Fruit fly (Drosophila melanogaster) whole organism, embryonic: ENCODE data around the gene Naa80.

ENCODE experiments used
- Adf1 ChIP-seq: fragments of 200-800 bp; sonication (Bioruptor generic); IDR thresholded peaks from 2 replicates; pipeline ENCODE4 v1.3.6; 2022; ENCODE audit warnings: missing biosample characterization, missing genetic modification characterization
- CG10321 ChIP-seq: fragments of 200-800 bp; sonication (Bioruptor generic); IDR thresholded peaks from 2 replicates; pipeline ENCODE4 v1.3.6; 2022; ENCODE audit warnings: missing biosample characterization, missing genetic modification characterization
- CG10366 ChIP-seq: fragments of 200-800 bp; sonication (Bioruptor generic); IDR thresholded peaks from 2 replicates; pipeline ENCODE4 v1.3.6; 2022; ENCODE audit warnings: missing biosample characterization, missing genetic modification characterization
- CG10959 ChIP-seq: fragments of 200-800 bp; sonication (Bioruptor generic); IDR thresholded peaks from 2 replicates; pipeline ENCODE4 v1.3.6; 2022; ENCODE audit warnings: missing biosample characterization, missing genetic modification characterization
- CG10979 ChIP-seq: fragments of 200-800 bp; sonication (Bioruptor generic); optimal IDR thresholded peaks from 2 replicates; lab custom pipeline; 2018; ENCODE audit warnings: missing biosample characterization, mild to moderate bottlenecking, missing genetic modification characterization, moderate library complexity
- CG15011 ChIP-seq: fragments of 200-800 bp; sonication (Bioruptor generic); optimal IDR thresholded peaks from 3 replicates; lab custom pipeline; 2018; ENCODE audit warnings: missing biosample characterization, mild to moderate bottlenecking, missing genetic modification characterization
- CG17359 ChIP-seq: fragments of 200-800 bp; sonication (Bioruptor generic); optimal IDR thresholded peaks from 3 replicates; lab custom pipeline; 2018; ENCODE audit warnings: missing biosample characterization, mild to moderate bottlenecking, missing genetic modification characterization, moderate library complexity
- CG17912 ChIP-seq: fragments of 200-800 bp; sonication (Bioruptor generic); optimal IDR thresholded peaks from 2 replicates; lab custom pipeline; 2018; ENCODE audit warnings: missing biosample characterization, mild to moderate bottlenecking, missing genetic modification characterization
- CG1832 ChIP-seq: fragments of 200-800 bp; sonication (Bioruptor generic); optimal IDR thresholded peaks from 2 replicates; lab custom pipeline; 2017; ENCODE audit warnings: missing biosample characterization, mild to moderate bottlenecking, missing genetic modification characterization, inconsistent platforms
- CG18476 ChIP-seq: fragments of 200-800 bp; sonication (Bioruptor generic); optimal IDR thresholded peaks from 2 replicates; lab custom pipeline; 2016; ENCODE audit warnings: missing biosample characterization, mild to moderate bottlenecking, missing genetic modification characterization
- CG18764 ChIP-seq: fragments of 200-800 bp; sonication (Bioruptor generic); optimal IDR thresholded peaks from 3 replicates; lab custom pipeline; 2016; ENCODE audit warnings: missing biosample characterization, missing genetic modification characterization
- CG34422 ChIP-seq: fragments of 200-800 bp; sonication (Bioruptor generic); IDR thresholded peaks from 3 replicates; pipeline ENCODE4 v1.3.6; 2022; ENCODE audit warnings: missing biosample characterization, missing genetic modification characterization
- CG4328 ChIP-seq: fragments of 200-800 bp; sonication (Bioruptor generic); optimal IDR thresholded peaks from 3 replicates; lab custom pipeline; 2017; ENCODE audit warnings: missing biosample characterization, missing genetic modification reagents, missing genetic modification characterization
- CG4707 ChIP-seq: fragments of 200-800 bp; sonication (Bioruptor generic); optimal IDR thresholded peaks from 2 replicates; lab custom pipeline; 2018; ENCODE audit warnings: missing biosample characterization, mild to moderate bottlenecking, missing genetic modification characterization, moderate library complexity
- CG5180 ChIP-seq: fragments of 200-800 bp; sonication (Bioruptor generic); optimal IDR thresholded peaks from 3 replicates; lab custom pipeline; 2017; ENCODE audit warnings: missing biosample characterization, missing genetic modification characterization, mild to moderate bottlenecking, moderate library complexity, missing genetic modification reagents
- CG9817 ChIP-seq: fragments of 200-800 bp; sonication (Bioruptor generic); optimal IDR thresholded peaks from 2 replicates; lab custom pipeline; 2018; ENCODE audit warnings: missing biosample characterization, mild to moderate bottlenecking, missing genetic modification characterization, moderate library complexity
- CHES-1-like ChIP-seq: fragments of 200-800 bp; sonication (Bioruptor generic); optimal IDR thresholded peaks from 2 replicates; lab custom pipeline; 2016; ENCODE audit warnings: missing biosample characterization, missing genetic modification characterization
- CTCF ChIP-seq: fragments of 200-800 bp; sonication (Bioruptor generic); optimal IDR thresholded peaks from 2 replicates; lab custom pipeline; 2017; ENCODE audit warnings: missing biosample characterization, mild to moderate bottlenecking, missing genetic modification characterization, moderate library complexity
- Dip3 ChIP-seq: fragments of 200-800 bp; sonication (Bioruptor generic); optimal IDR thresholded peaks from 3 replicates; lab custom pipeline; 2016; ENCODE audit warnings: missing biosample characterization, missing genetic modification characterization
- Doc3 ChIP-seq: fragments of 200-800 bp; sonication (Bioruptor generic); IDR thresholded peaks from 3 replicates; pipeline ENCODE4 v1.3.6; 2022; ENCODE audit warnings: missing biosample characterization, missing genetic modification characterization; ENCODE audit not compliant: partially characterized antibody
- Fer3 ChIP-seq: fragments of 200-800 bp; sonication (Bioruptor generic); optimal IDR thresholded peaks from 2 replicates; lab custom pipeline; 2018; ENCODE audit warnings: missing biosample characterization, mild to moderate bottlenecking, missing genetic modification characterization, moderate library complexity
- HHEX ChIP-seq: fragments of 200-800 bp; sonication (Bioruptor generic); optimal IDR thresholded peaks from 3 replicates; lab custom pipeline; 2017; ENCODE audit warnings: missing biosample characterization, mild to moderate bottlenecking, missing genetic modification characterization, missing genetic modification reagents
- Hmr ChIP-seq: fragments of 200-800 bp; sonication (Bioruptor generic); optimal IDR thresholded peaks from 3 replicates; lab custom pipeline; 2017; ENCODE audit warnings: mild to moderate bottlenecking, missing biosample characterization, missing genetic modification reagents, missing genetic modification characterization
- Lpt ChIP-seq: fragments of >200 bp; optimal IDR thresholded peaks from 2 replicates; lab custom pipeline; 2018; ENCODE audit warnings: missing biosample characterization, missing genetic modification characterization
- Myb ChIP-seq: fragments of 200-800 bp; sonication (Bioruptor generic); optimal IDR thresholded peaks from 2 replicates; lab custom pipeline; 2016; ENCODE audit warnings: missing biosample characterization, missing genetic modification characterization
- Neu2 ChIP-seq: fragments of 200-800 bp; sonication (Bioruptor generic); optimal IDR thresholded peaks from 3 replicates; lab custom pipeline; 2016; ENCODE audit warnings: missing biosample characterization, missing genetic modification characterization, borderline replicate concordance
- Rfx ChIP-seq: fragments of 200-800 bp; sonication (Bioruptor generic); IDR thresholded peaks from 2 replicates; pipeline ENCODE4 v1.3.6; 2022; ENCODE audit warnings: missing biosample characterization, missing genetic modification characterization
- Vsx1 ChIP-seq: fragments of 200-800 bp; sonication (Bioruptor generic); optimal IDR thresholded peaks from 2 replicates; lab custom pipeline; 2017; ENCODE audit warnings: missing biosample characterization, mild to moderate bottlenecking, missing genetic modification characterization, missing genetic modification reagents
- bab2 ChIP-seq: fragments of 200-800 bp; sonication (Bioruptor generic); optimal IDR thresholded peaks from 2 replicates; lab custom pipeline; 2016; ENCODE audit warnings: missing biosample characterization, missing genetic modification characterization
- chn ChIP-seq: fragments of 200-800 bp; sonication (Bioruptor generic); optimal IDR thresholded peaks from 2 replicates; lab custom pipeline; 2016; ENCODE audit warnings: missing biosample characterization, missing genetic modification characterization
- ci ChIP-seq: fragments of 200-800 bp; sonication (Bioruptor generic); IDR thresholded peaks from 3 replicates; pipeline ENCODE4 v1.3.6; 2022; ENCODE audit warnings: missing biosample characterization, missing genetic modification characterization
- crp ChIP-seq, 2 experiments: fragments of 200-800 bp; sonication (Bioruptor generic); optimal IDR thresholded peaks; 2 replicates in 1 of 2; 3 replicates in 1 of 2; lab custom pipeline; 2017; ENCODE audit warnings: missing biosample characterization in 2 of 2, missing genetic modification characterization in 2 of 2, mild to moderate bottlenecking in 1 of 2, moderate library complexity in 1 of 2
- dm ChIP-seq: fragments of 200-800 bp; sonication (Bioruptor generic); optimal IDR thresholded peaks from 3 replicates; lab custom pipeline; 2016; ENCODE audit warnings: missing biosample characterization, missing genetic modification characterization
- dpn ChIP-seq, 2 experiments: fragments of 200-800 bp; sonication (Bioruptor generic); optimal IDR thresholded peaks; 3 replicates each; lab custom pipeline; 2016; ENCODE audit warnings: missing biosample characterization in 2 of 2, missing genetic modification characterization in 2 of 2
- gcm ChIP-seq: fragments of 200-800 bp; sonication (Bioruptor generic); optimal IDR thresholded peaks from 2 replicates; lab custom pipeline; 2019; ENCODE audit warnings: missing biosample characterization, mild to moderate bottlenecking, missing genetic modification characterization, moderate library complexity
- gcm2 ChIP-seq: fragments of 200-800 bp; sonication (Bioruptor generic); optimal IDR thresholded peaks from 2 replicates; lab custom pipeline; 2016; ENCODE audit warnings: missing biosample characterization, missing genetic modification characterization
- gem ChIP-seq: fragments of 200-800 bp; sonication (Bioruptor generic); optimal IDR thresholded peaks from 2 replicates; lab custom pipeline; 2019; ENCODE audit warnings: missing biosample characterization, mild to moderate bottlenecking, missing genetic modification characterization, moderate library complexity
- gro ChIP-seq: fragments of 200-800 bp; sonication (Bioruptor generic); optimal IDR thresholded peaks from 2 replicates; lab custom pipeline; 2016; ENCODE audit warnings: missing biosample characterization, missing genetic modification characterization
- gsb-n ChIP-seq: fragments of 200-800 bp; sonication (Bioruptor generic); optimal IDR thresholded peaks from 3 replicates; lab custom pipeline; 2018; ENCODE audit warnings: missing biosample characterization, mild to moderate bottlenecking, missing genetic modification characterization
- ken ChIP-seq: fragments of 200-800 bp; sonication (Bioruptor generic); IDR thresholded peaks from 3 replicates; pipeline ENCODE4 v1.3.6; 2022; ENCODE audit warnings: missing biosample characterization, missing genetic modification characterization
- lbe ChIP-seq: fragments of 200-800 bp; sonication (Bioruptor generic); optimal IDR thresholded peaks from 2 replicates; lab custom pipeline; 2016; ENCODE audit warnings: missing biosample characterization, mild to moderate bottlenecking, missing genetic modification characterization
- oc ChIP-seq: fragments of 200-800 bp; sonication (Bioruptor generic); optimal IDR thresholded peaks from 2 replicates; lab custom pipeline; 2018; ENCODE audit warnings: missing biosample characterization, mild to moderate bottlenecking, missing genetic modification characterization, moderate library complexity
- psq ChIP-seq: fragments of 200-800 bp; sonication (Bioruptor generic); optimal IDR thresholded peaks from 2 replicates; lab custom pipeline; 2017; ENCODE audit warnings: missing biosample characterization, missing genetic modification characterization
- sr ChIP-seq: fragments of 200-800 bp; sonication (Bioruptor generic); IDR thresholded peaks from 3 replicates; pipeline ENCODE4 v1.3.6; 2022; ENCODE audit warnings: missing biosample characterization, missing genetic modification characterization
- tgo ChIP-seq: fragments of 200-800 bp; sonication (Bioruptor generic); IDR thresholded peaks from 3 replicates; pipeline ENCODE4 v1.3.6; 2022; ENCODE audit warnings: missing biosample characterization, missing genetic modification characterization
- tin ChIP-seq: fragments of 200-800 bp; sonication (Bioruptor generic); optimal IDR thresholded peaks from 3 replicates; lab custom pipeline; 2016; ENCODE audit warnings: missing biosample characterization, missing genetic modification characterization
- trh ChIP-seq: fragments of 200-800 bp; sonication (Bioruptor generic); optimal IDR thresholded peaks from 2 replicates; lab custom pipeline; 2016; ENCODE audit warnings: missing biosample characterization, missing genetic modification characterization
- ttk ChIP-seq: fragments of 200-800 bp; sonication (Bioruptor generic); IDR thresholded peaks from 2 replicates; pipeline ENCODE4 v2.1.2; 2022; ENCODE audit warnings: missing biosample characterization, missing genetic modification characterization
- unpg ChIP-seq: fragments of 200-800 bp; sonication (Bioruptor generic); optimal IDR thresholded peaks from 3 replicates; lab custom pipeline; 2018; ENCODE audit warnings: missing biosample characterization, mild to moderate bottlenecking, missing genetic modification characterization, moderate library complexity
- wek ChIP-seq: fragments of 200-800 bp; sonication (Bioruptor generic); optimal IDR thresholded peaks from 3 replicates; lab custom pipeline; 2018; ENCODE audit warnings: missing biosample characterization, mild to moderate bottlenecking, missing genetic modification characterization, moderate library complexity

Gene Naa80

DNA sequence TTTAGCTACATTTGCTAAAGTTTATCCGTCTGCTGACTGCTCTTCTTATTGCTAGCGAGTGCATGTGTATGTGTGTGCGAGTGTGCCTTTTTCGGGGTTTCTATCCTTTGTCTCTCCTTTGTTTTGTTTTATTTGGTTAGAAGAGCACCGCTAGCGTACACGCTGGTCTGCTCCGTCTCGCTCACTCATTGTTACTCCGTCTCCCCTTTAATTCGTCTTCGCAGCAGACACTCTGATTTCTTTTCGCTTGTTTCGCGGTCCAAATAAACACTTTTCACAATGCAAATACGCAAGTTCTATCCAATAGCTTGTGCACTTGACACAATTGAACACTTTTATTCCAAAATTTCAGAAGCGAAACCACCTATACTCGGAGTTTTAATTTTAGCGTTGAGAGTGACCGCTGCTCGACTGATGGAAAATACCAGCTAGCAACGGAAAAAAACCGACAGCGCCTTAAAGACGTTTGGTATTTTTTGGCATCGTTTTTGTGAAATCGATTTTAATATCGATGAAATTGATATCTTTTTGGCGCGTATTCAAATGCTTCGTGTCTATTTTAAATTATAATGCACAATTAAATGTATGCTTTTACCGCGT, 41.4 kb downstream of the Naa80 start, which contains the start of gene FBXO11 (continued):
- TF ChIP-seq CG34422 (peak; percentile 79; the same call in 1 of the 3 replicates), tgo (GFP tag; lab: Robert Waterston, UW) (no peak), bab2 (GFP tag; lab: Kevin White, UChicago) (no peak), CHES-1-like (peak; percentile 58), gsb-n (tag; lab: Kevin White, UChicago) (no peak), psq (peak; percentile 100), lbe (GFP tag; lab: Kevin White, UChicago) (no peak), Doc3 (GFP tag; lab: Robert Waterston, UW) (no peak), CG1832 (GFP tag; lab: Kevin White, UChicago) (peak; percentile 93), wek (GFP tag; lab: Kevin White, UChicago) (peak; percentile 23), CG15011 (no peak), gcm2 (no peak), CG10979 (tag; lab: Kevin White, UChicago) (no peak), gcm (GFP tag; lab: Kevin White, UChicago) (peak; percentile 7), sr (GFP tag; lab: Robert Waterston, UW) (no peak), CG5180 (GFP tag; lab: Kevin White, UChicago) (no peak), unpg (no peak), CG4328 (GFP tag; lab: Kevin White, UChicago) (no peak), CG18476 (no peak), CG10959 (no peak), CG18764 (GFP tag; lab: Kevin White, UChicago) (no peak), Hmr (GFP tag; lab: Kevin White, UChicago) (peak; percentile 51), dpn (GFP tag; optimal IDR thresholded peaks at IDR 0.05; lab: Kevin White, UChicago) (no peak), CG17359 (tag; lab: Kevin White, UChicago) (no peak), dm (GFP tag; lab: Kevin White, UChicago) (no peak), ttk (GFP tag; lab: Robert Waterston, UW) (peak; percentile 13; the same call in 1 of the 2 replicates), CG10321 (GFP tag; lab: Robert Waterston, UW) (peak; percentile 98), chn (GFP tag; lab: Kevin White, UChicago) (no peak), CTCF (GFP tag; lab: Kevin White, UChicago) (no peak), Vsx1 (no peak), gro (GFP tag; lab: Kevin White, UChicago) (peak; percentile 62), ci (peak; percentile 8; the same call in 1 of the 3 replicates), crp (GFP tag; optimal IDR thresholded peaks at IDR 0.05; lab: Kevin White, UChicago) (no peak), HHEX (no peak), Neu2 (GFP tag; lab: Kevin White, UChicago) (no peak), tin (GFP tag; lab: Kevin White, UChicago) (no peak), CG17912 (GFP tag; lab: Kevin White, UChicago) (no peak), oc (no peak), trh (no peak), Rfx (GFP tag; lab: Robert Waterston, UW) (no peak), Fer3 (tag; lab: Kevin White, UChicago) (no peak), Adf1 (GFP tag; lab: Robert Waterston, UW) (no peak), gem (tag; lab: Kevin White, UChicago) (no peak), ken (GFP tag; lab: Robert Waterston, UW) (no peak), Myb (GFP tag; lab: Kevin White, UChicago) (peak; percentile 30), CG10366 (GFP tag; lab: Robert Waterston, UW) (no peak), CG9817 (tag; lab: Kevin White, UChicago) (no peak), CG4707 (GFP tag; lab: Kevin White, UChicago) (no peak), Dip3 (GFP tag; lab: Kevin White, UChicago) (no peak), Lpt (no peak)
